Fruit fly (Drosophila melanogaster): ENCODE measurements around the gene alpha-Man-IIa.
A peak's percentile ranks its signal among the peaks of the same experiment; 100 is the strongest.

Gene alpha-Man-IIa

DNA sequence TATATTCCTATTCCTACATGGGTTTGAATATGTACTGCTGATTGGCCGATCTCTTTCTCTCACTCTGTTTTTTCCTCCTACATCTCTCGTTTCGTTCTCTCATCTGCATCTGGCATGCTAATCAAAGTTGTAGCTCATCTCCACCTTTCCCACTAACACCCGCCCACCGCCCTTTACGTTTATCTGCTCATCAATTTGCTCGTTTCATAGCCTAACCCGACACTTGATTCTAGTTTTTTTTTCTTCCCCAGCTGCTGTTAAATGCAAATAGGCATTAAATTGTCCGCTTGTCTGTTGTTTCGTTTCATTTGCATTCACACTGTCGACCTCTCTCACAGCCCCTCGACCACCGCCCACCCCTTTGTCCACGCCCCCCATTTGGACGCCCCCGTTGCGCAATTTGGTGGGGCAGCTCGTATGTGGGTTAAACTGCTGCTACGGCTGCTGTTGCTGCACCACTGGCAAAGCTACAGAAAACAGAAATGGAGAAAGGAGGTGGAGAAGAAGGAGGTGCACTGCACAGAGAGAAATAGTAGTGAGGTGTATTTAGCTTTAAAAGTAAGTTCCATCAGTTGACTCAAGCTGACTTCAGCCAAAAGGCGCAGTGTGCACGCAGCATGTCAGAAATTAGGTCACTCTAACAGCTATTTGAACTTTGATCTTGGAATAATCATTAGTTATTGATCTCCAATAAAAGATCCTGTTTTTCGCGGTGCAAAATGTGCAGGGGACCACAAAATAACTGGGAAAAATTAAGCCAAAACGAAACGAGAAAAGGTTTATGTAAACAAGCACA, 8.3 kb downstream of the alpha-Man-IIa start:
- peak; percentile 10 for TF ChIP-seq CG33017 (tag; optimal IDR thresholded peaks at IDR 0.05)
- TF ChIP-seq CG12768 (GFP tag; optimal IDR thresholded peaks at IDR 0.05): peak; percentile 73
- peak; percentile 45 for TF ChIP-seq CG11617 (GFP tag; optimal IDR thresholded peaks at IDR 0.05)
- TF ChIP-seq pad (GFP tag; optimal IDR thresholded peaks at IDR 0.05): peak; percentile 55
- no peak for TF ChIP-seq Hr96 (GFP tag; optimal IDR thresholded peaks at IDR 0.05)
- TF ChIP-seq CG14711 (tag; optimal IDR thresholded peaks at IDR 0.05): peak; percentile 14
- TF ChIP-seq cnc (optimal IDR thresholded peaks at IDR 0.05): no peak
- TF ChIP-seq CG7045 (GFP tag; optimal IDR thresholded peaks at IDR 0.05): peak; percentile 18
- no peak for TF ChIP-seq toe (GFP tag; optimal IDR thresholded peaks at IDR 0.05)
- peak; percentile 91 for TF ChIP-seq cic (GFP tag; optimal IDR thresholded peaks at IDR 0.05)
- TF ChIP-seq ovo (GFP tag; optimal IDR thresholded peaks at IDR 0.05): peak; percentile 36
- no peak for TF ChIP-seq CG5204 (GFP tag; optimal IDR thresholded peaks at IDR 0.05)
- peak; percentile 64 for TF ChIP-seq tj (GFP tag; optimal IDR thresholded peaks at IDR 0.05)
- TF ChIP-seq Clk (GFP tag; optimal IDR thresholded peaks at IDR 0.05): no peak
- peak; percentile 13 for TF ChIP-seq Mnt (GFP tag; optimal IDR thresholded peaks at IDR 0.05)
- peak; percentile 34 for TF ChIP-seq CG7101 (tag; optimal IDR thresholded peaks at IDR 0.05)

DNA sequence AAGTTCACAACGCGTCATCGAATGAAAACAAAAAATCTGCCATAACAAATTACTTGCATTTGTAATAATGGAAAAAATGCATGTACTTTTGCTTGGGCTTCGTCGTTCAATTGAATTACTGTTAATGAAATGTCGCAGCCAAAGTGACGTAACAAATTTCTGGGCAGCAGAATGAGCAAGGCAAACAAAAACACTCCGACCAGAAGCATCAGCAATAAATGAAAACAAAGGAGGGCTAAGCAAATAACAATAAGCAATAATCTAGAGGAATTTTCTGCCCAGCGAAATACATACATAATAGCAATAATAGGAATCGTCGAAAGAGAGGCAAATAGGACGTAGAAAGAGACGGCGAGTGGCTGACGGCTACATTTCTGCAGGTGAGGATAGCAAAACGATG, 10.0 kb downstream of the alpha-Man-IIa start:
- TF ChIP-seq ovo (GFP tag; optimal IDR thresholded peaks at IDR 0.05): no peak
- no peak for TF ChIP-seq Crg-1 (GFP tag; optimal IDR thresholded peaks at IDR 0.05)
- TF ChIP-seq CG12768 (GFP tag; optimal IDR thresholded peaks at IDR 0.05): peak; percentile 44
- TF ChIP-seq tj (GFP tag; optimal IDR thresholded peaks at IDR 0.05): peak; percentile 80
- no peak for TF ChIP-seq bab1 (GFP tag; optimal IDR thresholded peaks at IDR 0.05)
- no peak for TF ChIP-seq CG33017 (tag; optimal IDR thresholded peaks at IDR 0.05)
- TF ChIP-seq CG1620 (GFP tag; optimal IDR thresholded peaks at IDR 0.05): no peak
- no peak for TF ChIP-seq pad (GFP tag; optimal IDR thresholded peaks at IDR 0.05)
- TF ChIP-seq cnc (optimal IDR thresholded peaks at IDR 0.05): no peak
- no peak for TF ChIP-seq CG14711 (tag; optimal IDR thresholded peaks at IDR 0.05)
- no peak for TF ChIP-seq toe (GFP tag; optimal IDR thresholded peaks at IDR 0.05)
- TF ChIP-seq kay (GFP tag; ENCODE audit: borderline replicate concordance): peak; percentile 59
- TF ChIP-seq Hr96 (GFP tag; optimal IDR thresholded peaks at IDR 0.05): no peak
- TF ChIP-seq cic (GFP tag; optimal IDR thresholded peaks at IDR 0.05): peak; percentile 21
- TF ChIP-seq CG7045 (GFP tag; optimal IDR thresholded peaks at IDR 0.05): no peak
- no peak for TF ChIP-seq CG5204 (GFP tag; optimal IDR thresholded peaks at IDR 0.05)
- TF ChIP-seq CG11617 (GFP tag; optimal IDR thresholded peaks at IDR 0.05): no peak
- no peak for TF ChIP-seq Mnt (GFP tag; optimal IDR thresholded peaks at IDR 0.05)
- no peak for TF ChIP-seq CG7101 (tag; optimal IDR thresholded peaks at IDR 0.05)
- no peak for TF ChIP-seq Clk (GFP tag; optimal IDR thresholded peaks at IDR 0.05)

DNA sequence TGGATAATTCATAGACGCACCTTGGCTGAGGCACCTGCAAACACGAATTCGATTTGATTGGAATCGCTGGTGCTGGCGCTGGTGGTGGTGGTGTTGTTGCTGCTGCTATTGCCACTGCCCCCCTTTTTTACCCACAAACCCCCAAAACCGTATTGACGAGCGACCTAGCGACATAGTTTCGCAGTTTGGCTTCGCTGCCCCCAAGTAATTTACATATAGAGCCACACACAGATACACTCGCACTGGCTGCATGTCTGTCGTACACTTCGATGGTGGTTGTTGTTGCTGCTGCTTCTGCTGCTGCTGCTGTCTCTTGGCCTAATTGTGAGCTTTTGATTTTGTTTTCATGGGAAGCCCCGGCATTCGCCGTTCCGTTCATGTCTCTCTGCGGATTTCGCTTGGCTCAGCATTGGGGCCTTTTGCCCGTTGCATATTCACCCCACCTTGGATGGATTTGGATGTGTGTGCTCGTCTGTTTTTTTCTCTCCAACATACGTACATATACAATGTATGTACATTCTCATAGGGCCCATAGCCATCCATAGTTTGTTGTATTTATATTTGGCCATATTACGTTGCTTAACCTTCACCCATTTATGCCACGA, 11.8 kb downstream of the alpha-Man-IIa start:
- TF ChIP-seq CG7101 (tag; optimal IDR thresholded peaks at IDR 0.05): no peak
- TF ChIP-seq tj (GFP tag; optimal IDR thresholded peaks at IDR 0.05): peak; percentile 88
- no peak for TF ChIP-seq pad (GFP tag; optimal IDR thresholded peaks at IDR 0.05)

DNA sequence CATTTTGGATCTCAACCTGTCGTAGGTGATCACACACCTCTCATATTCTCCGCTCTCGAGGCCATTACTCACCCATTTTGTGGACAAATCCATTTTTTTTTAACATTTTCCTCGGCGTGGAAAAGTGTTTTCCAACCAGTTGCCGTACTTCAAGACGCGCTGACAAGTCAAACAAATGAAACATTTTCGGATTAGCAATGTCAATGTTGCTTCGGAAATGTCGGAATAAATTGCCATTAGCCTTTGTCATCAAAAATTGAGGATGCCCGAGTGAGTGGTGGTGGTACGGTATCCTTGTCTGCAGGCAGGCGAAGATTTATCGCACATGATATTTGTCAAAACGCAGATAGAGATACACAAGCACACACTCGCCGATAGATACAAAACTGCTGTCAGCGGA, 15.0 kb downstream of the alpha-Man-IIa start:
- TF ChIP-seq kay (GFP tag; ENCODE audit: borderline replicate concordance) (no peak), CG12768 (GFP tag; optimal IDR thresholded peaks at IDR 0.05) (no peak), CG1620 (GFP tag; optimal IDR thresholded peaks at IDR 0.05) (no peak)

DNA sequence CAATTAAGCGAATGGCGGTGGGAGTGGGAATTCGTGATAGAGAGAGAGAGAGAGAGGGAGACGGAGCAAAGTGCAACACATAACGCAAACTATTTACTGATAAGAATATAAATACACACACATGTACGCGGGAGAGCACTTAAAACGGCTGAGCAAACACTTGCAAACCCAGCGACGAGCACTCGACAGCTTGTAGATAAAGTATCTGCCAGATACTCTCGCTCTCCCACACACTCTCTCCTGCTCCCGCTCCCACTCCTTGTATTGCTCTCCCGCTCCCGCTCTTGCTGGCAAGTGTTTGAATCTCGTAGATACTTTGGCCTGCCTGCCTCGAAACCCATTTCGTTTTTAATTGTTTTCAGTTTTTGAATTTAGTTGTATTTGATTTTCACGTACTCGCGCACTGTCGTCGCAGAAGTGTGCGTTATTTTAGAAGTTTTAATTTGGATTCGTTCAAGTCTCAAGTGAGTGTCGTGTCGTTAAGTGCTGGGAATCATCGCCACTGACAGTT, 15.9 kb downstream of the alpha-Man-IIa start:
- TF ChIP-seq CG12768 (GFP tag; optimal IDR thresholded peaks at IDR 0.05) (peak; percentile 92), CG5204 (GFP tag; optimal IDR thresholded peaks at IDR 0.05) (no peak), Hr96 (GFP tag; optimal IDR thresholded peaks at IDR 0.05) (peak; percentile 73), ovo (GFP tag; optimal IDR thresholded peaks at IDR 0.05) (peak; percentile 65), CG7101 (tag; optimal IDR thresholded peaks at IDR 0.05) (peak; percentile 65), cnc (optimal IDR thresholded peaks at IDR 0.05) (no peak), CG14711 (tag; optimal IDR thresholded peaks at IDR 0.05) (peak; percentile 26), toe (GFP tag; optimal IDR thresholded peaks at IDR 0.05) (no peak), Clk (GFP tag; optimal IDR thresholded peaks at IDR 0.05) (peak; percentile 46), CG33017 (tag; optimal IDR thresholded peaks at IDR 0.05) (peak; percentile 63), cic (GFP tag; optimal IDR thresholded peaks at IDR 0.05) (peak; percentile 90), pad (GFP tag; optimal IDR thresholded peaks at IDR 0.05) (peak; percentile 20), kay (GFP tag; ENCODE audit: borderline replicate concordance) (no peak), Crg-1 (GFP tag; optimal IDR thresholded peaks at IDR 0.05) (no peak), CG1620 (GFP tag; optimal IDR thresholded peaks at IDR 0.05) (no peak), tj (GFP tag; optimal IDR thresholded peaks at IDR 0.05) (peak; percentile 74), CG7045 (GFP tag; optimal IDR thresholded peaks at IDR 0.05) (peak; percentile 65), CG11617 (GFP tag; optimal IDR thresholded peaks at IDR 0.05) (peak; percentile 43), Mnt (GFP tag; optimal IDR thresholded peaks at IDR 0.05) (peak; percentile 75), bab1 (GFP tag; optimal IDR thresholded peaks at IDR 0.05) (peak; percentile 34)

DNA sequence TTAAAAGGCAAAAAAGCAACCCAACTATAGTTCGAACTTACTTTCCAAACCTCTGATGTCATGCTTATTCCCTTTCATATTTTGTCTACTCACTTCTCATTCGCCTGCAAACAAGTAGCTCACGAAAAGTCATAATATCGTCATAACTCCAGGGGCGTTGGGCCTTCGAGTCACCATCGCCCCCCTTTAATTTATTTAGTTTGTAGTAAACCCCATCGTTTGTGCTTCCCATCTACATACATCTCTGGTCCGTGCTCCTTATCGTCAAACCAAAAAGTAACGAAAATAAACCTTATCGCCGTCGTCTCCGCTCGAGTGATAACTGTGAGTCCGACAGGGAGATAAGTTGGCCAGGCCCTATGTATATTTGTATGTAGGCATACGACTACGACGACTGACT, 16.6 kb downstream of the alpha-Man-IIa start:
- TF ChIP-seq ovo (GFP tag; optimal IDR thresholded peaks at IDR 0.05) (no peak), CG7101 (tag; optimal IDR thresholded peaks at IDR 0.05) (peak; percentile 85), pad (GFP tag; optimal IDR thresholded peaks at IDR 0.05) (peak; percentile 48), bab1 (GFP tag; optimal IDR thresholded peaks at IDR 0.05) (no peak), cic (GFP tag; optimal IDR thresholded peaks at IDR 0.05) (peak; percentile 92), cnc (optimal IDR thresholded peaks at IDR 0.05) (no peak), Mnt (GFP tag; optimal IDR thresholded peaks at IDR 0.05) (peak; percentile 69), CG1620 (GFP tag; optimal IDR thresholded peaks at IDR 0.05) (no peak), CG14711 (tag; optimal IDR thresholded peaks at IDR 0.05) (peak; percentile 62), CG12768 (GFP tag; optimal IDR thresholded peaks at IDR 0.05) (peak; percentile 80), kay (GFP tag; ENCODE audit: borderline replicate concordance) (peak; percentile 98), Clk (GFP tag; optimal IDR thresholded peaks at IDR 0.05) (peak; percentile 82), tj (GFP tag; optimal IDR thresholded peaks at IDR 0.05) (peak; percentile 27), CG33017 (tag; optimal IDR thresholded peaks at IDR 0.05) (peak; percentile 85), toe (GFP tag; optimal IDR thresholded peaks at IDR 0.05) (no peak), CG7045 (GFP tag; optimal IDR thresholded peaks at IDR 0.05) (peak; percentile 82), Crg-1 (GFP tag; optimal IDR thresholded peaks at IDR 0.05) (no peak), Hr96 (GFP tag; optimal IDR thresholded peaks at IDR 0.05) (peak; percentile 78), CG11617 (GFP tag; optimal IDR thresholded peaks at IDR 0.05) (peak; percentile 43), CG5204 (GFP tag; optimal IDR thresholded peaks at IDR 0.05) (no peak)
